Worm (Caenorhabditis elegans) whole organism, young adult: ENCODE results near the gene ogdh-1.

Experiments used
- B0035.1 ChIP-seq: sonication (generic microtip); optimal IDR thresholded peaks from 2 replicates; lab custom pipeline; 2016; ENCODE audit warnings: missing genetic modification characterization, mild to moderate bottlenecking, missing compliant biosample characterization, missing genotype, missing genetic modification reagents
- C17E4.6 ChIP-seq: fragments of 200-800 bp; sonication (Bioruptor generic); IDR thresholded peaks from 2 replicates; pipeline ENCODE4 v1.3.6; 2022; ENCODE audit warnings: missing genetic modification reagents, missing genetic modification characterization, missing compliant biosample characterization
- F10E7.11 ChIP-seq: sonication (generic microtip); optimal IDR thresholded peaks from 2 replicates; lab custom pipeline; 2017; ENCODE audit warnings: mild to moderate bottlenecking, missing genetic modification characterization, moderate library complexity, missing compliant biosample characterization
- F23B12.7 ChIP-seq: sonication (generic microtip); optimal IDR thresholded peaks from 2 replicates; lab custom pipeline; 2017; ENCODE audit warnings: missing genetic modification characterization, mild to moderate bottlenecking, missing compliant biosample characterization, antibody characterized with exemption, moderate library complexity; ENCODE audit not compliant: insufficient read depth
- F33H1.4 ChIP-seq: fragments of 200-800 bp; sonication (Bioruptor generic); IDR thresholded peaks from 2 replicates; pipeline ENCODE4 v1.3.6; 2022; ENCODE audit warnings: missing genetic modification reagents, missing genetic modification characterization, missing compliant biosample characterization
- F52B5.7 ChIP-seq: sonication (generic microtip); optimal IDR thresholded peaks from 2 replicates; lab custom pipeline; 2016; ENCODE audit warnings: mild to moderate bottlenecking, missing genetic modification characterization, missing compliant biosample characterization
- F57C9.4 ChIP-seq: sonication (generic microtip); optimal IDR thresholded peaks from 2 replicates; lab custom pipeline; 2017; ENCODE audit warnings: mild to moderate bottlenecking, missing genetic modification characterization, missing compliant biosample characterization
- Y56A3A.18 ChIP-seq: fragments of 200-800 bp; sonication (Bioruptor generic); IDR thresholded peaks from 2 replicates; pipeline ENCODE4 v1.3.6; 2022; ENCODE audit warnings: missing genetic modification reagents, missing genetic modification characterization, missing compliant biosample characterization
- Y67H2A.10 ChIP-seq: fragments of 200-800 bp; sonication (Bioruptor generic); conservative IDR thresholded peaks from 2 replicates; pipeline ENCODE4 v1.3.6; 2022; ENCODE audit warnings: missing genetic modification reagents, missing genetic modification characterization, missing compliant biosample characterization
- Y79H2A.3 ChIP-seq: fragments of 200-800 bp; sonication (Bioruptor generic); conservative IDR thresholded peaks from 2 replicates; pipeline ENCODE4 v1.3.6; 2022; ENCODE audit warnings: missing genetic modification reagents, missing genetic modification characterization, missing compliant biosample characterization
- Y95B8A.8 ChIP-seq: fragments of 200-800 bp; sonication (Bioruptor generic); IDR thresholded peaks from 2 replicates; pipeline ENCODE4 v1.3.6; 2022; ENCODE audit warnings: missing genetic modification reagents, missing genetic modification characterization, missing compliant biosample characterization
- ZK185.1 ChIP-seq: sonication (generic microtip); optimal IDR thresholded peaks from 2 replicates; lab custom pipeline; 2016; ENCODE audit warnings: mild to moderate bottlenecking, missing genetic modification characterization, missing compliant biosample characterization; ENCODE audit not compliant: poor library complexity, severe bottlenecking
- athp-1 ChIP-seq: sonication (generic microtip); optimal IDR thresholded peaks from 2 replicates; lab custom pipeline; 2017; ENCODE audit warnings: mild to moderate bottlenecking, missing genetic modification characterization, missing compliant biosample characterization
- attf-3 ChIP-seq: fragments of 200-800 bp; sonication (Bioruptor generic); conservative IDR thresholded peaks from 2 replicates; pipeline ENCODE4 v1.3.6; 2022; ENCODE audit warnings: missing genetic modification reagents, missing genetic modification characterization, missing compliant biosample characterization
- attf-5 ChIP-seq: fragments of 200-800 bp; sonication (Bioruptor generic); optimal IDR thresholded peaks from 2 replicates; lab custom pipeline; 2018; ENCODE audit warnings: mild to moderate bottlenecking, missing genetic modification characterization, missing compliant biosample characterization
- attf-6 ChIP-seq: fragments of 200-800 bp; sonication (Bioruptor generic); IDR thresholded peaks from 2 replicates; pipeline ENCODE4 v1.3.6; 2022; ENCODE audit warnings: missing genetic modification reagents, missing genetic modification characterization, missing compliant biosample characterization
- ccch-3 ChIP-seq: fragments of 200-800 bp; sonication (Bioruptor generic); optimal IDR thresholded peaks from 2 replicates; lab custom pipeline; 2018; ENCODE audit warnings: mild to moderate bottlenecking, missing genetic modification characterization, missing compliant biosample characterization
- ceh-40 ChIP-seq: fragments of 200-800 bp; sonication (Bioruptor generic); IDR thresholded peaks from 2 replicates; pipeline ENCODE4 v1.3.6; 2022; ENCODE audit warnings: missing genetic modification characterization, missing compliant biosample characterization
- egl-18 ChIP-seq: fragments of 200-800 bp; sonication (Bioruptor generic); IDR thresholded peaks from 2 replicates; pipeline ENCODE4 v1.3.6; 2022; ENCODE audit warnings: missing genetic modification reagents, missing genetic modification characterization, missing compliant biosample characterization
- egl-44 ChIP-seq: fragments of 200-800 bp; sonication (Bioruptor generic); IDR thresholded peaks from 2 replicates; pipeline ENCODE4 v1.3.6; 2022; ENCODE audit warnings: missing genetic modification reagents, missing genetic modification characterization, missing compliant biosample characterization
- egrh-3 ChIP-seq: fragments of 200-800 bp; sonication (Bioruptor generic); IDR thresholded peaks from 2 replicates; pipeline ENCODE4 v1.3.6; 2022; ENCODE audit warnings: missing genetic modification reagents, missing genetic modification characterization, missing compliant biosample characterization
- fkh-3 ChIP-seq: sonication (generic microtip); optimal IDR thresholded peaks from 2 replicates; lab custom pipeline; 2016; ENCODE audit warnings: mild to moderate bottlenecking, missing genetic modification characterization, missing compliant biosample characterization
- gei-17 ChIP-seq: fragments of 200-800 bp; sonication (Bioruptor generic); optimal IDR thresholded peaks from 2 replicates; lab custom pipeline; 2018; ENCODE audit warnings: mild to moderate bottlenecking, missing genetic modification characterization, missing compliant biosample characterization
- him-1 ChIP-seq: sonication (generic microtip); optimal IDR thresholded peaks from 2 replicates; lab custom pipeline; 2016; ENCODE audit warnings: missing genotype, missing genetic modification reagents, missing genetic modification characterization, missing compliant biosample characterization
- hsf-1 ChIP-seq: fragments of 200-800 bp; sonication (Bioruptor generic); IDR thresholded peaks from 2 replicates; pipeline ENCODE4 v1.3.6; 2022; ENCODE audit warnings: missing genetic modification reagents, missing genetic modification characterization, missing compliant biosample characterization
- lag-1 ChIP-seq: fragments of 200-800 bp; sonication (Bioruptor generic); IDR thresholded peaks from 2 replicates; pipeline ENCODE4 v1.3.6; 2022; ENCODE audit warnings: missing genetic modification reagents, missing genetic modification characterization, missing compliant biosample characterization
- let-607 ChIP-seq, 2 experiments: fragments of 200-800 bp in 1 of 2; sonication (Bioruptor generic) in 1 of 2; sonication (generic microtip) in 1 of 2; optimal IDR thresholded peaks; 2 replicates each; lab custom pipeline; 2016 to 2018; ENCODE audit warnings: mild to moderate bottlenecking in 2 of 2, missing compliant biosample characterization in 2 of 2, missing genetic modification characterization in 2 of 2, moderate library complexity in 2 of 2, missing genotype in 1 of 2
- lin-40 ChIP-seq: sonication (generic microtip); optimal IDR thresholded peaks from 2 replicates; lab custom pipeline; 2016; ENCODE audit warnings: missing genetic modification characterization, mild to moderate bottlenecking, missing compliant biosample characterization, missing genotype, missing genetic modification reagents
- lin-54 ChIP-seq: fragments of 200-800 bp; sonication (Bioruptor generic); optimal IDR thresholded peaks from 2 replicates; lab custom pipeline; 2018; ENCODE audit warnings: mild to moderate bottlenecking, missing genetic modification characterization, missing compliant biosample characterization
- lir-1 ChIP-seq: fragments of 200-800 bp; sonication (Bioruptor generic); conservative IDR thresholded peaks from 2 replicates; pipeline ENCODE4 v1.3.6; 2022; ENCODE audit warnings: missing genetic modification reagents, missing genetic modification characterization, missing compliant biosample characterization
- madf-10 ChIP-seq: sonication (generic microtip); optimal IDR thresholded peaks from 2 replicates; lab custom pipeline; 2016; ENCODE audit warnings: mild to moderate bottlenecking, missing genetic modification characterization, missing compliant biosample characterization
- madf-3 ChIP-seq: fragments of 200-800 bp; sonication (Bioruptor generic); IDR thresholded peaks from 2 replicates; pipeline ENCODE4 v1.3.6; 2022; ENCODE audit warnings: missing genetic modification reagents, missing genetic modification characterization, missing compliant biosample characterization
- madf-8 ChIP-seq: fragments of 200-800 bp; sonication (Bioruptor generic); conservative IDR thresholded peaks from 2 replicates; pipeline ENCODE4 v1.3.6; 2022; ENCODE audit warnings: missing genetic modification reagents, missing genetic modification characterization, missing compliant biosample characterization
- mel-28 ChIP-seq: sonication (generic microtip); optimal IDR thresholded peaks from 2 replicates; lab custom pipeline; 2016; ENCODE audit warnings: borderline replicate concordance, mild to moderate bottlenecking, missing genetic modification characterization, missing compliant biosample characterization
- mes-4 ChIP-seq: sonication (generic microtip); optimal IDR thresholded peaks from 2 replicates; lab custom pipeline; 2016; ENCODE audit warnings: missing genotype, missing genetic modification characterization, missing compliant biosample characterization
- mxl-1 ChIP-seq: sonication (generic microtip); optimal IDR thresholded peaks from 2 replicates; lab custom pipeline; 2016; ENCODE audit warnings: missing genetic modification characterization, missing compliant biosample characterization
- nfya-2 ChIP-seq: fragments of 200-800 bp; sonication (Bioruptor generic); IDR thresholded peaks from 2 replicates; pipeline ENCODE4 v1.3.6; 2022; ENCODE audit warnings: missing genetic modification reagents, missing genetic modification characterization, missing compliant biosample characterization
- nfyb-1 ChIP-seq: fragments of 200-800 bp; sonication (Bioruptor generic); IDR thresholded peaks from 2 replicates; pipeline ENCODE4 v1.3.6; 2022; ENCODE audit warnings: missing genetic modification reagents, missing genetic modification characterization, missing compliant biosample characterization
- nhr-80 ChIP-seq: sonication (generic microtip); optimal IDR thresholded peaks from 2 replicates; lab custom pipeline; 2016; ENCODE audit warnings: missing genetic modification characterization, missing compliant biosample characterization
- nhr-90 ChIP-seq: sonication (generic microtip); optimal IDR thresholded peaks from 2 replicates; lab custom pipeline; 2016; ENCODE audit warnings: missing genotype, mild to moderate bottlenecking, missing genetic modification characterization, missing compliant biosample characterization
- pbrm-1 ChIP-seq: fragments of 200-800 bp; sonication (Bioruptor generic); IDR thresholded peaks from 2 replicates; pipeline ENCODE4 v1.3.6; 2022; ENCODE audit warnings: missing genetic modification reagents, missing genetic modification characterization, missing compliant biosample characterization
- repo-1 ChIP-seq: sonication (generic microtip); optimal IDR thresholded peaks from 2 replicates; lab custom pipeline; 2017; ENCODE audit warnings: mild to moderate bottlenecking, missing genetic modification characterization, missing compliant biosample characterization
- sea-2 ChIP-seq: fragments of 200-800 bp; sonication (Bioruptor generic); IDR thresholded peaks from 2 replicates; pipeline ENCODE4 v1.3.6; 2022; ENCODE audit warnings: missing genetic modification characterization, missing compliant biosample characterization
- somi-1 ChIP-seq: fragments of 200-800 bp; sonication (Bioruptor generic); optimal IDR thresholded peaks from 2 replicates; lab custom pipeline; 2018; ENCODE audit warnings: mild to moderate bottlenecking, missing genetic modification characterization, missing compliant biosample characterization
- unc-62 ChIP-seq: fragments of 150-350 bp; optimal IDR thresholded peaks from 2 replicates; lab custom pipeline; 2014; ENCODE audit warnings: missing biosample characterization, missing genetic modification reagents, missing genetic modification characterization
- zfh-2 ChIP-seq: fragments of 200-800 bp; sonication (Bioruptor generic); conservative IDR thresholded peaks from 2 replicates; pipeline ENCODE4 v1.3.6; 2022; ENCODE audit warnings: missing genetic modification reagents, missing genetic modification characterization, missing compliant biosample characterization
- ztf-25 ChIP-seq: fragments of 200-800 bp; sonication (Bioruptor generic); IDR thresholded peaks from 2 replicates; pipeline ENCODE4 v1.3.6; 2022; ENCODE audit warnings: missing genetic modification reagents, missing genetic modification characterization, missing compliant biosample characterization
- ztf-3 ChIP-seq: fragments of 200-800 bp; sonication (Bioruptor generic); optimal IDR thresholded peaks from 2 replicates; lab custom pipeline; 2018; ENCODE audit warnings: mild to moderate bottlenecking, missing genetic modification characterization, missing compliant biosample characterization

ogdh-1 gene

DNA sequence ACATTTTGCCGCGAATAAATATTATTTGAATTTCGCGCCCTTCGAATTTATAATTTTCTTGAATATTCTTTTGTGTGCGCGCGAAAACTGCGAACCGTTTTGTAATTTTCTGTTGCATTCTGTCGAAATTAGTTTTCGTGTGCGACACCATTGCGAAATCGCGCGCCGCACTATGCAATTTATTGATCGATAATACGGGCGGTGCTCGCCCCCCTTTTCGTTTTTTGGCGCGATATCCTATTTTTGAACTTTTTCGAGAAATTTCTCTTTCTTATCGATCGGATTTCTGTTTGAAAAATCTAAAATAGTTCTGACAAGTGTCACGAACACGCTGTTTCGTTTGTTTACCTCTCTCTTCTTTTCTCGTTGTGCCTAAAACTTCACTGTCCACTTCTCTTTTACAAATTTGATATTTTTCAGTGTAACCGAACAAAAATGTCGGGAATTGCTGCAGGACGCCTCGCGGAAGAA is 53.2 kb downstream of the ogdh-1 start, which contains the start of gene ubc-9 (continued):
- TF ChIP-seq egl-18 (GFP tag; lab: Robert Waterston, UW): no peak
- TF ChIP-seq ztf-3 (GFP tag; lab: Kevin White, UChicago): no peak
- peak; percentile 65; the same call in 1 of the 2 replicates for TF ChIP-seq egrh-3 (GFP tag; lab: Robert Waterston, UW)
- no peak for TF ChIP-seq unc-62 (GFP tag; lab: Kevin White, UChicago)
- TF ChIP-seq lin-54 (GFP tag; lab: Kevin White, UChicago): peak; percentile 91
- peak; percentile 80 for TF ChIP-seq nfyb-1 (GFP tag; lab: Robert Waterston, UW)
- TF ChIP-seq pbrm-1 (GFP tag; lab: Robert Waterston, UW): peak; percentile 87
- no peak for TF ChIP-seq sea-2 (GFP tag; lab: Robert Waterston, UW)
- no peak for TF ChIP-seq ccch-3 (GFP tag; lab: Kevin White, UChicago)
- TF ChIP-seq F57C9.4: no peak
- TF ChIP-seq Y67H2A.10 (GFP tag; lab: Robert Waterston, UW): peak; percentile 70
- no peak for TF ChIP-seq somi-1 (GFP tag; lab: Kevin White, UChicago)
- peak; percentile 58; the same call in 1 of the 2 replicates for TF ChIP-seq Y95B8A.8 (GFP tag; lab: Robert Waterston, UW)
- no peak for TF ChIP-seq attf-3 (GFP tag; lab: Robert Waterston, UW)
- peak; percentile 57 for TF ChIP-seq ZK185.1 (tag; lab: Kevin White, UChicago)
- TF ChIP-seq F33H1.4 (GFP tag; lab: Robert Waterston, UW): peak; percentile 81
- TF ChIP-seq attf-5: peak; percentile 92
- peak; percentile 90 for TF ChIP-seq madf-8 (GFP tag; lab: Robert Waterston, UW)
- TF ChIP-seq madf-10: peak; percentile 92
- TF ChIP-seq ztf-25: no peak
- TF ChIP-seq zfh-2: no peak
- TF ChIP-seq lag-1 (GFP tag; lab: Robert Waterston, UW): no peak
- TF ChIP-seq F52B5.7 (tag; lab: Kevin White, UChicago): no peak
- TF ChIP-seq repo-1 (tag; lab: Kevin White, UChicago): peak; percentile 3
- TF ChIP-seq hsf-1 (GFP tag; lab: Robert Waterston, UW): peak; percentile 95
- TF ChIP-seq lin-40 (tag; lab: Kevin White, UChicago): peak; percentile 57
- no peak for TF ChIP-seq Y56A3A.18 (GFP tag; lab: Robert Waterston, UW)
- peak; percentile 6 for TF ChIP-seq nhr-90
- no peak for TF ChIP-seq F10E7.11 (tag; lab: Kevin White, UChicago)
- TF ChIP-seq mxl-1: no peak
- TF ChIP-seq madf-3 (GFP tag; lab: Robert Waterston, UW): peak; percentile 89
- peak; percentile 50 for TF ChIP-seq F23B12.7 (tag; lab: Kevin White, UChicago)
- TF ChIP-seq fkh-3 (tag; lab: Kevin White, UChicago): no peak
- no peak for TF ChIP-seq mes-4 (tag; lab: Kevin White, UChicago)
- TF ChIP-seq attf-6 (GFP tag; lab: Robert Waterston, UW): peak; percentile 53; the same call in 1 of the 2 replicates
- peak; percentile 18 for TF ChIP-seq him-1
- TF ChIP-seq C17E4.6 (GFP tag; lab: Robert Waterston, UW): peak; percentile 83; the same call in 1 of the 2 replicates
- no peak for TF ChIP-seq egl-44
- TF ChIP-seq mel-28 (tag; lab: Kevin White, UChicago): no peak
- TF ChIP-seq B0035.1 (tag; lab: Kevin White, UChicago): no peak
- peak; percentile 46 for TF ChIP-seq nhr-80 (tag; lab: Kevin White, UChicago)
- peak in 1 of 2 experiments; percentile 31 for TF ChIP-seq let-607 (tag; optimal IDR thresholded peaks at IDR 0.05; lab: Kevin White, UChicago)
- peak; percentile 59; the same call in 1 of the 2 replicates for TF ChIP-seq lir-1 (GFP tag; lab: Robert Waterston, UW)
- TF ChIP-seq nfya-2 (GFP tag; lab: Robert Waterston, UW): no peak
- TF ChIP-seq ceh-40: no peak
- peak; percentile 74 for TF ChIP-seq athp-1 (tag; lab: Kevin White, UChicago)
- TF ChIP-seq Y79H2A.3 (GFP tag; lab: Robert Waterston, UW): no peak
- TF ChIP-seq gei-17 (GFP tag; lab: Kevin White, UChicago): no peak
